Fruit fly (Drosophila melanogaster): ENCODE results near the gene CG11444.

DNA sequence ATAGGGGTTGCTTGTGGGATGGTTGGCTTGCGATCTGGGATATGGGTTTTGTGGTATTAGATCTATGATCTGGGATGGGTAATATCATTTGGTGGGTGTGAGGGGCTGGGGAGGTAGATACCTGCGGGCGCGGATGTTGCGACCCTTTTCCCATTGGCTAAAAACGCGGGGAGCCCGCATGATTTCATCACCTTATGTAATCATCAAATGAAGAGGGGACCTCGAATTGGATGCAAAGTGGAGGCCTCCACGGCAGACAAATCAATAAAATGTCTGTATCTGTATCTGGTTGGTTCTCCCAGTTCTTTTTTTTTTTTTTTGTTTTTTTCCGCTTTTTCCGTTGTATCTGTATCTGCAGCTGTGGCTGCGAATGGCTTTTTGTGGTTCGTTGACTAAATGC lies 34.8 kb upstream of the CG11444 start:
- TF ChIP-seq h (optimal IDR thresholded peaks at IDR 0.05) (no peak), psq (optimal IDR thresholded peaks at IDR 0.05) (no peak), Myc (optimal IDR thresholded peaks at IDR 0.05) (no peak)
